Worm (Caenorhabditis elegans) whole organism, L4 larva: ENCODE measurements around the gene clc-19.

ENCODE experiments used
- R02D3.7 ChIP-seq: fragments of 150-350 bp; sonication (generic microtip); optimal IDR thresholded peaks from 3 replicates; lab custom pipeline; 2014; ENCODE audit warnings: missing biosample characterization, missing genetic modification characterization
- fos-1 ChIP-seq: fragments of 150-350 bp; optimal IDR thresholded peaks from 2 replicates; lab custom pipeline; 2014; ENCODE audit warnings: missing biosample characterization, missing genetic modification characterization
- lin-15B ChIP-seq: fragments of 150-350 bp; sonication (generic microtip); optimal IDR thresholded peaks from 3 replicates; lab custom pipeline; 2014; ENCODE audit warnings: missing biosample characterization, missing genetic modification characterization
- nhr-10 ChIP-seq: fragments of 150-350 bp; optimal IDR thresholded peaks from 2 replicates; lab custom pipeline; 2014; ENCODE audit warnings: missing biosample characterization, missing genetic modification characterization
- snpc-4 ChIP-seq: fragments of 150-350 bp; optimal IDR thresholded peaks from 2 replicates; lab custom pipeline; 2014; ENCODE audit warnings: missing biosample characterization, missing genetic modification characterization
- unc-130 ChIP-seq: sonication (generic microtip); optimal IDR thresholded peaks from 2 replicates; lab custom pipeline; 2016; ENCODE audit warnings: missing genetic modification reagents, missing genetic modification characterization, missing compliant biosample characterization
- unc-62 ChIP-seq, 3 experiments: fragments of 150-350 bp in 1 of 3; sonication (generic microtip); optimal IDR thresholded peaks in 2 of 3; peaks in 1 of 3; 1 replicate in 1 of 3; 2 replicates in 2 of 3; lab custom pipeline; 2014 to 2017; ENCODE audit warnings: missing biosample characterization in 3 of 3, missing genetic modification characterization in 3 of 3, missing genetic modification reagents in 3 of 3, missing genotype in 1 of 3

DNA sequence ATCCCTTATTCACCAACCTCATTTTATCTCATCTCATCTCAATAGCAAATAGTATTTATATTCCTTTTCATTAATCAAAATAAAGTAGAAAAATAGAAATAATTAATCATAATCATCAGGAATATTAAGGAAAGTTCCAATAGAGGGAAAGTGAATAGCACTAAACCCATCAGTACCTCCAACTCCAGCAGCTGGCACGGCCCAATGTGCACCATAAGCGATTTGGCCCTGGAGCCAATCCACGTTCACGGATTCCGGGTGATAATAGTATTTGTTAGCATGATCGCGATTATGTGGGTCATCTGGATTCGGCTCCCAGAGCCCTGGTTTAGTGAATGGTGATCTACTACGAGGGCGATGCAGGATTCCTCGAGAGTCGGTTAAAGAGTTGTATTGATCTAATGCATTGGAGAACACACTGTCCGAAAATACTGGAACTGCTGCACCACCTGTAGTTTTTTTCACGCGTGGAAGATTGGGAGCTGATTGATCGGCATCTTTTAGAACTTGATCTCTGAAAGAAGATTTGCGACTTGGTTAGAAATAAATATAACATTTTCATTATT, 37.6 kb downstream of the clc-19 start:
- no peak for TF ChIP-seq R02D3.7
- peak; percentile 82 for TF ChIP-seq fos-1 (tag; lab: Kevin White, UChicago)
- no peak for TF ChIP-seq unc-62 (GFP tag; optimal IDR thresholded peaks at IDR 0.05 in 1 of 2; lab: Kevin White, UChicago)
- TF ChIP-seq unc-62 (tag; optimal IDR thresholded peaks at IDR 0.05; lab: Kevin White, UChicago): no peak
- TF ChIP-seq nhr-10 (tag; lab: Kevin White, UChicago): peak; percentile 93
- no peak for TF ChIP-seq lin-15B (tag; lab: Kevin White, UChicago)
- TF ChIP-seq snpc-4 (tag; lab: Kevin White, UChicago): no peak
- TF ChIP-seq unc-130 (GFP tag; lab: Kevin White, UChicago): no peak
